Fruit fly (Drosophila melanogaster): Measurements from ENCODE around the gene Cpr67B.

Cpr67B gene

dm6 chr3L:9383345-9384075, 21.1 kb upstream of the Cpr67B start, which contains the start of gene Hsp27 (continued):
- TF ChIP-seq CG16815 (GFP tag; optimal IDR thresholded peaks at IDR 0.05) (peak; percentile 97), CG7928 (GFP tag; optimal IDR thresholded peaks at IDR 0.05) (peak; percentile 82), knrl (GFP tag; IDR thresholded peaks at IDR 0.05; ENCODE audit: partially characterized antibody) (peak; percentile 48; the same call in 2 of the 3 replicates), wek (GFP tag; optimal IDR thresholded peaks at IDR 0.05) (peak; percentile 80), CG12942 (GFP tag; optimal IDR thresholded peaks at IDR 0.05) (peak; percentile 97), CG2116 (GFP tag; optimal IDR thresholded peaks at IDR 0.05) (peak; percentile 82), HmgZ (tag; optimal IDR thresholded peaks at IDR 0.05) (peak; percentile 97), CG7271 (tag; optimal IDR thresholded peaks at IDR 0.05) (peak; percentile 90), Meics (GFP tag; optimal IDR thresholded peaks at IDR 0.05) (peak; percentile 98), Bgb (GFP tag; IDR thresholded peaks at IDR 0.05; ENCODE audit: partially characterized antibody) (no peak), Chrac-16 (GFP tag; optimal IDR thresholded peaks at IDR 0.05) (peak; percentile 98), CG18011 (GFP tag; optimal IDR thresholded peaks at IDR 0.05) (peak; percentile 89), CG11695 (GFP tag; IDR thresholded peaks at IDR 0.05) (peak; percentile 99), dimm (GFP tag; IDR thresholded peaks at IDR 0.05) (peak; percentile 91), Sox100B (GFP tag; optimal IDR thresholded peaks at IDR 0.05) (peak; percentile 97), Blimp-1 (GFP tag; optimal IDR thresholded peaks at IDR 0.05) (peak; percentile 98), dmrt99B (tag; optimal IDR thresholded peaks at IDR 0.05) (peak; percentile 99), CG10366 (GFP tag; IDR thresholded peaks at IDR 0.05) (peak; percentile 97), HLH4C (GFP tag; IDR thresholded peaks at IDR 0.05; ENCODE audit: partially characterized antibody) (no peak), CG4328 (GFP tag; optimal IDR thresholded peaks at IDR 0.05) (peak; percentile 84), z (GFP tag; IDR thresholded peaks at IDR 0.05) (peak; percentile 78; the same call in 2 of the 3 replicates), NFAT (GFP tag; IDR thresholded peaks at IDR 0.05) (peak; percentile 97), CG17829 (tag; optimal IDR thresholded peaks at IDR 0.05) (peak; percentile 98), Mad (GFP tag; optimal IDR thresholded peaks at IDR 0.05) (peak; percentile 95), CG2712 (tag; optimal IDR thresholded peaks at IDR 0.05) (peak; percentile 99), mam (GFP tag; optimal IDR thresholded peaks at IDR 0.05) (peak; percentile 97), CG15269 (tag; optimal IDR thresholded peaks at IDR 0.05) (peak; percentile 97), Xbp1 (GFP tag; optimal IDR thresholded peaks at IDR 0.05) (peak; percentile 99), CG6813 (GFP tag; optimal IDR thresholded peaks at IDR 0.05) (peak; percentile 97), CG18764 (GFP tag; optimal IDR thresholded peaks at IDR 0.05) (peak; percentile 97), D19B (GFP tag; optimal IDR thresholded peaks at IDR 0.05) (peak; percentile 90), otp (GFP tag; IDR thresholded peaks at IDR 0.05) (peak; percentile 97), E2f1 (GFP tag; IDR thresholded peaks at IDR 0.05) (peak; percentile 99), tna (GFP tag; IDR thresholded peaks at IDR 0.05; ENCODE audit: partially characterized antibody) (no peak), CG11723 (GFP tag; optimal IDR thresholded peaks at IDR 0.05) (peak; percentile 96), HLH3B (GFP tag; IDR thresholded peaks at IDR 0.05) (peak; percentile 99), eve (GFP tag; optimal IDR thresholded peaks at IDR 0.05) (no peak), wdn (GFP tag; IDR thresholded peaks at IDR 0.05) (peak; percentile 96), Opbp (GFP tag; IDR thresholded peaks at IDR 0.05; ENCODE audit: partially characterized antibody) (0 out of 3 replicates have a peak, but pooled peaks have one; percentile 50), Optix (GFP tag; IDR thresholded peaks at IDR 0.05) (peak; percentile 99), gsb (GFP tag; IDR thresholded peaks at IDR 0.05) (peak; percentile 96), Dp (GFP tag; optimal IDR thresholded peaks at IDR 0.05) (peak; percentile 32), her (GFP tag; optimal IDR thresholded peaks at IDR 0.05) (peak; percentile 80), usp (GFP tag; optimal IDR thresholded peaks at IDR 0.05) (no peak), pzg (GFP tag; optimal IDR thresholded peaks at IDR 0.05) (peak; percentile 25), repo (GFP tag; optimal IDR thresholded peaks at IDR 0.05) (peak; percentile 89), br (optimal IDR thresholded peaks at IDR 0.05) (no peak), CG12104 (GFP tag; optimal IDR thresholded peaks at IDR 0.05) (peak; percentile 92), rib (GFP tag; IDR thresholded peaks at IDR 0.05) (peak; percentile 96)
